Worm (Caenorhabditis elegans) whole organism, L1 larva: ENCODE results near the gene C53C11.5.
A peak's percentile ranks its signal among the peaks of the same experiment; 100 is the strongest.

Experiments used
- ceh-8 ChIP-seq: fragments of 200-800 bp; sonication (Bioruptor generic); optimal IDR thresholded peaks from 2 replicates; lab custom pipeline; 2018; ENCODE audit warnings: mild to moderate bottlenecking, missing genetic modification characterization, moderate library complexity, missing compliant biosample characterization
- ces-1 ChIP-seq: fragments of 150-350 bp; optimal IDR thresholded peaks from 2 replicates; lab custom pipeline; 2014; ENCODE audit warnings: missing biosample characterization, missing genetic modification reagents, missing genetic modification characterization
- egl-13 ChIP-seq: sonication (generic microtip); optimal IDR thresholded peaks from 2 replicates; lab custom pipeline; 2016; ENCODE audit warnings: missing genotype, missing genetic modification reagents, missing genetic modification characterization, missing compliant biosample characterization
- elt-2 ChIP-seq: sonication (generic microtip); optimal IDR thresholded peaks from 2 replicates; lab custom pipeline; 2016; ENCODE audit warnings: missing genetic modification characterization, mild to moderate bottlenecking, inconsistent platforms, missing compliant biosample characterization, missing genetic modification reagents
- fkh-10 ChIP-seq: sonication (generic microtip); optimal IDR thresholded peaks from 2 replicates; lab custom pipeline; 2017; ENCODE audit warnings: missing biosample characterization, missing genetic modification reagents, missing genetic modification characterization
- fkh-4 ChIP-seq: sonication (generic microtip); optimal IDR thresholded peaks from 2 replicates; lab custom pipeline; 2016; ENCODE audit warnings: missing compliant biosample characterization, missing genetic modification characterization, borderline replicate concordance
- fkh-8 ChIP-seq: sonication (generic microtip); optimal IDR thresholded peaks from 2 replicates; lab custom pipeline; 2016; ENCODE audit warnings: mild to moderate bottlenecking, missing genetic modification characterization, missing compliant biosample characterization
- hlh-4 ChIP-seq: sonication (generic microtip); optimal IDR thresholded peaks from 2 replicates; lab custom pipeline; 2016; ENCODE audit warnings: mild to moderate bottlenecking, missing genetic modification characterization, missing compliant biosample characterization
- irx-1 ChIP-seq: sonication (generic microtip); optimal IDR thresholded peaks from 2 replicates; lab custom pipeline; 2016; ENCODE audit warnings: missing genetic modification characterization, missing compliant biosample characterization
- jun-1 ChIP-seq: fragments of 150-350 bp; optimal IDR thresholded peaks from 2 replicates; lab custom pipeline; 2014; ENCODE audit warnings: missing biosample characterization, missing genetic modification reagents, missing genetic modification characterization
- lin-13 ChIP-seq: fragments of 150-350 bp; optimal IDR thresholded peaks from 2 replicates; lab custom pipeline; 2014; ENCODE audit warnings: missing biosample characterization, missing genetic modification reagents, missing genetic modification characterization
- lin-14 ChIP-seq: fragments of 200-800 bp; sonication (Bioruptor generic); optimal IDR thresholded peaks from 2 replicates; lab custom pipeline; 2018; ENCODE audit warnings: mild to moderate bottlenecking, missing genetic modification characterization, moderate library complexity, missing compliant biosample characterization
- lin-35 ChIP-seq, 2 experiments: fragments of 150-350 bp; optimal IDR thresholded peaks; 2 replicates each; lab custom pipeline; 2014; ENCODE audit warnings: missing biosample characterization in 2 of 2, missing genetic modification characterization in 2 of 2, missing genetic modification reagents in 2 of 2
- mep-1 ChIP-seq: fragments of 150-350 bp; optimal IDR thresholded peaks from 2 replicates; lab custom pipeline; 2014; ENCODE audit warnings: missing biosample characterization, missing genetic modification characterization
- nhr-11 ChIP-seq: fragments of 150-350 bp; optimal IDR thresholded peaks from 2 replicates; lab custom pipeline; 2014; ENCODE audit warnings: missing biosample characterization, missing genetic modification characterization
- nhr-19 ChIP-seq: fragments of 200-800 bp; sonication (Bioruptor generic); conservative IDR thresholded peaks from 2 replicates; pipeline ENCODE4 v1.3.6; 2022; ENCODE audit warnings: missing genetic modification characterization, missing compliant biosample characterization
- nhr-237 ChIP-seq: fragments of 150-350 bp; optimal IDR thresholded peaks from 2 replicates; lab custom pipeline; 2014; ENCODE audit warnings: missing biosample characterization, missing genetic modification characterization
- nhr-71 ChIP-seq: sonication (generic microtip); optimal IDR thresholded peaks from 2 replicates; lab custom pipeline; 2016; ENCODE audit warnings: mild to moderate bottlenecking, missing genetic modification characterization, moderate library complexity, missing compliant biosample characterization
- nhr-76 ChIP-seq: sonication (generic microtip); optimal IDR thresholded peaks from 2 replicates; lab custom pipeline; 2017; ENCODE audit warnings: missing biosample characterization, missing genetic modification characterization
- nhr-84 ChIP-seq: sonication (generic microtip); optimal IDR thresholded peaks from 2 replicates; lab custom pipeline; 2017; ENCODE audit warnings: missing biosample characterization, missing genetic modification characterization
- nhr-85 ChIP-seq: sonication (generic microtip); peaks from one replicate; lab custom pipeline; 2016; ENCODE audit warnings: missing genetic modification characterization, inconsistent platforms, missing compliant biosample characterization
- pax-3 ChIP-seq: fragments of 200-800 bp; sonication (Bioruptor generic); optimal IDR thresholded peaks from 2 replicates; lab custom pipeline; 2018; ENCODE audit warnings: mild to moderate bottlenecking, missing genetic modification characterization, moderate library complexity, missing compliant biosample characterization
- pqm-1 ChIP-seq: sonication (generic microtip); optimal IDR thresholded peaks from 3 replicates; lab custom pipeline; 2017; ENCODE audit warnings: missing biosample characterization, missing genetic modification characterization
- rnt-1 ChIP-seq: sonication (generic microtip); optimal IDR thresholded peaks from 2 replicates; lab custom pipeline; 2016; ENCODE audit warnings: mild to moderate bottlenecking, missing genetic modification characterization, moderate library complexity, missing compliant biosample characterization
- skn-1 ChIP-seq: fragments of 150-350 bp; optimal IDR thresholded peaks from 2 replicates; lab custom pipeline; 2014; ENCODE audit warnings: missing biosample characterization, missing genetic modification characterization
- sptf-1 ChIP-seq: fragments of 150-350 bp; optimal IDR thresholded peaks from 2 replicates; lab custom pipeline; 2014; ENCODE audit warnings: missing biosample characterization, missing genetic modification characterization
- sup-37 ChIP-seq: fragments of 200-800 bp; sonication (Bioruptor generic); optimal IDR thresholded peaks from 2 replicates; lab custom pipeline; 2018; ENCODE audit warnings: mild to moderate bottlenecking, missing genetic modification characterization, missing compliant biosample characterization
- swsn-7 ChIP-seq: sonication (generic microtip); optimal IDR thresholded peaks from 2 replicates; lab custom pipeline; 2016; ENCODE audit warnings: missing genetic modification characterization, missing compliant biosample characterization
- tlp-1 ChIP-seq: fragments of 150-350 bp; optimal IDR thresholded peaks from 2 replicates; lab custom pipeline; 2014; ENCODE audit warnings: missing biosample characterization, missing genetic modification characterization
- unc-30 ChIP-seq: sonication (generic microtip); optimal IDR thresholded peaks from 2 replicates; lab custom pipeline; 2017; ENCODE audit warnings: missing biosample characterization, missing genetic modification characterization
- vab-15 ChIP-seq: sonication (generic microtip); optimal IDR thresholded peaks from 2 replicates; lab custom pipeline; 2017; ENCODE audit warnings: missing genotype, mild to moderate bottlenecking, missing genetic modification characterization, missing compliant biosample characterization
- xbp-1 ChIP-seq: sonication (generic microtip); optimal IDR thresholded peaks from 2 replicates; lab custom pipeline; 2016; ENCODE audit warnings: missing genetic modification characterization, missing compliant biosample characterization
- ztf-4 ChIP-seq: fragments of 150-350 bp; optimal IDR thresholded peaks from 2 replicates; lab custom pipeline; 2014; ENCODE audit warnings: missing biosample characterization, missing genetic modification characterization

C53C11.5 gene

ce11 chrX:17336354-17336753 lies 2.5 kb downstream of the C53C11.5 start, which contains the start of gene C53C11.2:
Gene C53C11.2 (plus strand): TSS chrX:17336637.
- no peak for TF ChIP-seq lin-35 (GFP tag; optimal IDR thresholded peaks at IDR 0.05; lab: Kevin White, UChicago)
- peak; percentile 36 for TF ChIP-seq tlp-1 (tag; lab: Kevin White, UChicago)
- peak; percentile 26 for TF ChIP-seq elt-2 (tag; lab: Kevin White, UChicago)
- TF ChIP-seq ceh-8 (GFP tag; lab: Kevin White, UChicago), result no peak

- TF ChIP-seq rnt-1 (tag; lab: Kevin White, UChicago), result no peak
- TF ChIP-seq fkh-8, result peak; percentile 56
- no peak for TF ChIP-seq vab-15 (tag; lab: Kevin White, UChicago)
- TF ChIP-seq fkh-10 (GFP tag; lab: Kevin White, UChicago), result peak; percentile 27
- TF ChIP-seq hlh-4 (tag; lab: Kevin White, UChicago), result no peak
- no peak for TF ChIP-seq nhr-84 (tag; lab: Kevin White, UChicago)
- TF ChIP-seq jun-1 (tag; lab: Kevin White, UChicago), result no peak
- TF ChIP-seq nhr-237 (tag; lab: Kevin White, UChicago), result no peak
Measured at ce11 chrX:17338944-17339343, 5.1 kb downstream of the C53C11.5 start.

- TF ChIP-seq lin-13 (no peak), lin-14 (GFP tag; lab: Kevin White, UChicago) (no peak), sptf-1 (tag; lab: Kevin White, UChicago) (no peak), rnt-1 (tag; lab: Kevin White, UChicago) (no peak), ztf-4 (tag; lab: Kevin White, UChicago) (no peak), nhr-11 (tag; lab: Kevin White, UChicago) (no peak)
Measured at ce11 chrX:17340484-17340883, 6.6 kb downstream of the C53C11.5 start, which contains the start of gene C53C11.1. Gene C53C11.1 (plus strand): TSS chrX:17340784.

- TF ChIP-seq lin-14 (GFP tag; lab: Kevin White, UChicago), result no peak
- TF ChIP-seq nhr-11 (tag; lab: Kevin White, UChicago), result no peak
- no peak for TF ChIP-seq lin-35 (GFP tag; optimal IDR thresholded peaks at IDR 0.05; lab: Kevin White, UChicago)
- TF ChIP-seq nhr-19, result no peak
- no peak for TF ChIP-seq sup-37 (GFP tag; lab: Kevin White, UChicago)
- TF ChIP-seq pax-3 (tag; lab: Kevin White, UChicago), result no peak
- no peak for TF ChIP-seq pqm-1 (tag; lab: Kevin White, UChicago)
- TF ChIP-seq irx-1, result no peak
- no peak for TF ChIP-seq egl-13
- no peak for TF ChIP-seq mep-1 (tag; lab: Kevin White, UChicago)
- no peak for TF ChIP-seq nhr-71 (tag; lab: Kevin White, UChicago)
- TF ChIP-seq unc-30 (tag; lab: Kevin White, UChicago), result no peak
- TF ChIP-seq xbp-1, result no peak
- no peak for TF ChIP-seq nhr-84 (tag; lab: Kevin White, UChicago)
- no peak for TF ChIP-seq skn-1
- TF ChIP-seq nhr-85 (tag; lab: Kevin White, UChicago), result no peak
- no peak for TF ChIP-seq swsn-7 (tag; lab: Kevin White, UChicago)
- no peak for TF ChIP-seq lin-13
- TF ChIP-seq nhr-76 (tag; lab: Kevin White, UChicago), result no peak
- TF ChIP-seq, all 84 proteins: peak for 0
Measured at ce11 chrX:17349411-17349810, 15.6 kb downstream of the C53C11.5 start.

ce11 chrX:17352098-17352497 lies 18.2 kb downstream of the C53C11.5 start:
- TF ChIP-seq ces-1 (GFP tag; lab: Kevin White, UChicago) (peak; percentile 13), lin-14 (GFP tag; lab: Kevin White, UChicago) (peak; percentile 50), fkh-4 (tag; lab: Kevin White, UChicago) (no peak), fkh-10 (GFP tag; lab: Kevin White, UChicago) (peak; percentile 94)
